Fruit fly (Drosophila melanogaster): ENCODE data around the gene CG18764.

The CG18764 gene

DNA sequence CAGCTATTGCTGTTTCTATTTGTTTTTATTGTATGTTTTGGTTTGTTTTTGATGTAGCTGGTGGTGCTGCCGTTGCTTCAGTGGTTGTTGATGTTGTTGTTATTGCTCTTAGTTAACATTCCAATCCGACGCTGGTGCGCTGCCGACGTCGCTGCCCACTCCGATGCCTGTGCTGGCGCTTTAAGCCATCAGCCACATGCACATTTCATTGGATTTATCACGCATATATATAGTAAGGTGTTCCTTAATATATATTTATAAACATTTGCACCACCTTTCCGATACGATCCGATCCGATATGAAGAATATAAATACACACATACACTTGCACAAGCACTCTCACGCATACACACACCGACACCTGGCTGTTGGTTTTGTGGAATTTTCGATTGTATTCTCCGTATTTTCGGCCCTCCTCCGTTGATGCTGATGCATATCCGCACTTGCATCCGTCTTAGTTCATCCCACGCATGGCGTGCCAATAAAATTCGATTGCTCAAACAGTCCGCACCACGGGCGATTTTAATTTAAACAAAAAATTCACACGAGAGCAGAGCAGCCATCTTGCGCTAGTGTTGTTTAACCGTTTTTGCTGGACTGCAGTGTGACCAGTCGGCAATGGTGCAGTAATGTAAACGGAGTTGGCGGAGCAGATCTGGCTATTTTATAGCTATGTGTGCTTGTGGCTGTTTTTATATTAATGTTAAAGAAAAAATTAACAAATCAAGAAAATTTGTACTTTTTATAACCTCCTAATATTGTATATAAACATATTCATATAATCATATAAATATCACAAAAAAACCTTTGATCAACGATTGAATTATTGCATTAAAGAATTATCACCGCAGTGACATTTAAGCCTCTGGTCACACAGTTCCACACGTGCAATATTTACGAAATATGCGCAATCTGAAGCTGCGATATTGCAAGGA, 23.7 kb downstream of the CG18764 start, which contains the start of the genes Csk and Elp1 (continued):
- peak; percentile 12 for TF ChIP-seq CG31388 (GFP tag; optimal IDR thresholded peaks at IDR 0.05)
- TF ChIP-seq CG7271 (tag; optimal IDR thresholded peaks at IDR 0.05): no peak
- TF ChIP-seq CG18476 (GFP tag; optimal IDR thresholded peaks at IDR 0.05): peak; percentile 28
- peak; percentile 48 for TF ChIP-seq Bdp1 (GFP tag; optimal IDR thresholded peaks at IDR 0.05)
- TF ChIP-seq CG18599 (GFP tag; optimal IDR thresholded peaks at IDR 0.05): peak; percentile 63
- no peak; the same call in 1 of the 2 replicates for TF ChIP-seq sisA (GFP tag; IDR thresholded peaks at IDR 0.05)
- peak; percentile 49 for TF ChIP-seq B-H2 (GFP tag; optimal IDR thresholded peaks at IDR 0.05)
- TF ChIP-seq crp (GFP tag; optimal IDR thresholded peaks at IDR 0.05): peak in 1 of 2 experiments; percentile 53
- no peak for TF ChIP-seq CG3163 (GFP tag; optimal IDR thresholded peaks at IDR 0.05)
- TF ChIP-seq dm (GFP tag; optimal IDR thresholded peaks at IDR 0.05): peak; percentile 68
- TF ChIP-seq nmo (GFP tag; optimal IDR thresholded peaks at IDR 0.05): peak; percentile 86
- TF ChIP-seq CG10979 (tag; optimal IDR thresholded peaks at IDR 0.05): peak; percentile 49
- TF ChIP-seq Asciz (GFP tag; optimal IDR thresholded peaks at IDR 0.05): no peak
- peak; percentile 21 for TF ChIP-seq CG11723 (GFP tag; optimal IDR thresholded peaks at IDR 0.05)
- TF ChIP-seq abd-A (tag; optimal IDR thresholded peaks at IDR 0.05): peak; percentile 25
- TF ChIP-seq ci (GFP tag; IDR thresholded peaks at IDR 0.05): 0 out of 3 replicates have a peak, but pooled peaks have one; percentile 32
- TF ChIP-seq Oaz (GFP tag; IDR thresholded peaks at IDR 0.05): no peak
- no peak for TF ChIP-seq z (GFP tag; IDR thresholded peaks at IDR 0.05)
- TF ChIP-seq CG9797 (GFP tag; optimal IDR thresholded peaks at IDR 0.05): peak; percentile 96
- peak; percentile 47 for TF ChIP-seq CG13296 (GFP tag; optimal IDR thresholded peaks at IDR 0.05)
- TF ChIP-seq Spps (tag; optimal IDR thresholded peaks at IDR 0.05): peak; percentile 8
- peak; percentile 12 for TF ChIP-seq CG17912 (GFP tag; optimal IDR thresholded peaks at IDR 0.05)
- TF ChIP-seq Nf-YB (GFP tag; optimal IDR thresholded peaks at IDR 0.05): peak; percentile 22
- TF ChIP-seq kay (GFP tag; optimal IDR thresholded peaks at IDR 0.05): peak; percentile 38
- TF ChIP-seq Dref (GFP tag; IDR thresholded peaks at IDR 0.05): peak; percentile 30; the same call in 1 of the 2 replicates
- TF ChIP-seq CG13624 (GFP tag; optimal IDR thresholded peaks at IDR 0.05): peak; percentile 8
- TF ChIP-seq HLH3B (GFP tag; IDR thresholded peaks at IDR 0.05): peak; percentile 52
- no peak for TF ChIP-seq disco-r (GFP tag; optimal IDR thresholded peaks at IDR 0.05)
- peak; percentile 16 for TF ChIP-seq CG4854 (GFP tag; optimal IDR thresholded peaks at IDR 0.05)
- peak; percentile 22 for TF ChIP-seq bab2 (GFP tag; optimal IDR thresholded peaks at IDR 0.05)
- peak; percentile 73 for TF ChIP-seq ewg (GFP tag; optimal IDR thresholded peaks at IDR 0.05)
- TF ChIP-seq CG32767 (GFP tag; IDR thresholded peaks at IDR 0.05): peak; percentile 43; the same call in 1 of the 2 replicates
- TF ChIP-seq CG34422 (GFP tag; IDR thresholded peaks at IDR 0.05): peak; percentile 37; the same call in 1 of the 3 replicates
- TF ChIP-seq CG10654 (GFP tag; optimal IDR thresholded peaks at IDR 0.05): peak; percentile 46
- peak; percentile 68 for TF ChIP-seq nerfin-1 (tag; optimal IDR thresholded peaks at IDR 0.05)
- TF ChIP-seq TFAM (GFP tag; optimal IDR thresholded peaks at IDR 0.05): no peak
- no peak for TF ChIP-seq pfk (GFP tag; optimal IDR thresholded peaks at IDR 0.05)
- peak in 1 of 2 experiments; percentile 17 for TF ChIP-seq Trl (optimal IDR thresholded peaks at IDR 0.05)
- no peak for TF ChIP-seq Trl (GFP tag; optimal IDR thresholded peaks at IDR 0.05)
- peak; percentile 60 for TF ChIP-seq Fer1 (GFP tag; optimal IDR thresholded peaks at IDR 0.05)
- peak; percentile 31 for TF ChIP-seq CG8944 (GFP tag; optimal IDR thresholded peaks at IDR 0.05)
- TF ChIP-seq Hr39 (optimal IDR thresholded peaks at IDR 0.05): no peak
- peak; percentile 64 for TF ChIP-seq CG7839 (tag; optimal IDR thresholded peaks at IDR 0.05)
- peak; percentile 68 for TF ChIP-seq CG13775 (GFP tag; optimal IDR thresholded peaks at IDR 0.05)
- no peak; the same call in 2 of the 3 replicates for TF ChIP-seq CG6791 (GFP tag; IDR thresholded peaks at IDR 0.05; ENCODE audit: partially characterized antibody)
- peak; percentile 41 for TF ChIP-seq CG7556 (GFP tag; optimal IDR thresholded peaks at IDR 0.05)
- TF ChIP-seq CG17359 (tag; optimal IDR thresholded peaks at IDR 0.05): peak; percentile 45
- TF ChIP-seq slou (GFP tag; optimal IDR thresholded peaks at IDR 0.05): peak; percentile 37
